Worm (Caenorhabditis elegans): ENCODE data around the gene sri-51.

Gene sri-51

ce11 chrII:3230422-3230821, 31.5 kb upstream of the sri-51 start, which contains the start of gene srh-297:
Gene srh-297 (minus strand): TSS chrII:3230522.
- no peak for TF ChIP-seq nhr-76 (tag; optimal IDR thresholded peaks at IDR 0.05)
- TF ChIP-seq elt-2 (tag; optimal IDR thresholded peaks at IDR 0.05) = no peak
- TF ChIP-seq zag-1 (tag; optimal IDR thresholded peaks at IDR 0.05) = no peak
- no peak for TF ChIP-seq aly-2 (tag; optimal IDR thresholded peaks at IDR 0.05)
- no peak for TF ChIP-seq nhr-25 (tag; optimal IDR thresholded peaks at IDR 0.05)
- no peak for TF ChIP-seq nhr-43 (tag; optimal IDR thresholded peaks at IDR 0.05; ENCODE audit: poor library complexity, severe bottlenecking)
- TF ChIP-seq jun-1 (tag; optimal IDR thresholded peaks at IDR 0.05) = no peak
- no peak for TF ChIP-seq lin-15B (tag; optimal IDR thresholded peaks at IDR 0.05)
- TF ChIP-seq ceh-9 (tag; optimal IDR thresholded peaks at IDR 0.05) = no peak
- no peak for TF ChIP-seq nhr-28 (tag; optimal IDR thresholded peaks at IDR 0.05)
- no peak for TF ChIP-seq nhr-11 (tag; optimal IDR thresholded peaks at IDR 0.05)
- TF ChIP-seq nhr-77 (tag; optimal IDR thresholded peaks at IDR 0.05) = no peak
- TF ChIP-seq snpc-4 (tag; optimal IDR thresholded peaks at IDR 0.05) = no peak
- no peak for TF ChIP-seq fkh-10 (GFP tag; optimal IDR thresholded peaks at IDR 0.05)
- TF ChIP-seq elt-1 (tag; optimal IDR thresholded peaks at IDR 0.05) = no peak
- no peak for TF ChIP-seq elt-3 (tag; optimal IDR thresholded peaks at IDR 0.05)

ce11 chrII:3225780-3226179, 26.9 kb upstream of the sri-51 start, which contains the start of gene ZC239.17:
Gene ZC239.17 (minus strand): TSS chrII:3225880.
- TF ChIP-seq sea-2 (GFP tag; optimal IDR thresholded peaks at IDR 0.05) (no peak), ZK546.5 (tag; optimal IDR thresholded peaks at IDR 0.05) (no peak), unc-62 (GFP tag; optimal IDR thresholded peaks at IDR 0.05) (no peak), ama-1 (optimal IDR thresholded peaks at IDR 0.05) (no peak), ztf-4 (tag; optimal IDR thresholded peaks at IDR 0.05) (no peak), mml-1 (tag; optimal IDR thresholded peaks at IDR 0.05) (no peak), hmg-11 (tag; optimal IDR thresholded peaks at IDR 0.05) (no peak), nhr-11 (tag; optimal IDR thresholded peaks at IDR 0.05) (no peak), tbx-2 (tag; optimal IDR thresholded peaks at IDR 0.05) (no peak), ceh-82 (tag; optimal IDR thresholded peaks at IDR 0.05) (no peak), ceh-16 (tag; optimal IDR thresholded peaks at IDR 0.05) (no peak), skn-1 (tag; optimal IDR thresholded peaks at IDR 0.05) (no peak), lin-39 (tag; optimal IDR thresholded peaks at IDR 0.05) (no peak), egl-27 (tag; optimal IDR thresholded peaks at IDR 0.05) (no peak), nhr-28 (tag; optimal IDR thresholded peaks at IDR 0.05) (no peak)

ce11 chrII:3225200-3225599, 26.3 kb upstream of the sri-51 start, which contains the start of gene ZC239.16:
Gene ZC239.16 (minus strand): TSS chrII:3225319.
- TF ChIP-seq ceh-28 (tag; optimal IDR thresholded peaks at IDR 0.05) (no peak), pqm-1 (tag; optimal IDR thresholded peaks at IDR 0.05) (peak; percentile 55), lin-15B (tag; optimal IDR thresholded peaks at IDR 0.05) (no peak), lsy-12 (tag; optimal IDR thresholded peaks at IDR 0.05) (no peak), elt-2 (tag; optimal IDR thresholded peaks at IDR 0.05) (peak; percentile 73), nhr-77 (tag; optimal IDR thresholded peaks at IDR 0.05) (no peak), unc-39 (tag; optimal IDR thresholded peaks at IDR 0.05) (no peak), ceh-16 (tag; optimal IDR thresholded peaks at IDR 0.05) (no peak), pha-4 (tag; optimal IDR thresholded peaks at IDR 0.05) (peak; percentile 35), elt-3 (tag; optimal IDR thresholded peaks at IDR 0.05) (no peak), fos-1 (tag; optimal IDR thresholded peaks at IDR 0.05) (no peak), nhr-43 (tag; optimal IDR thresholded peaks at IDR 0.05; ENCODE audit: poor library complexity, severe bottlenecking) (no peak)

ce11 chrII:3224631-3225030, 25.7 kb upstream of the sri-51 start, which contains the start of gene ZC239.15:
Gene ZC239.15 (minus strand): TSS chrII:3224731.
- TF ChIP-seq R02D3.7 (tag; optimal IDR thresholded peaks at IDR 0.05) = no peak
- TF ChIP-seq elt-2 (tag; optimal IDR thresholded peaks at IDR 0.05) = peak; percentile 20

- TF ChIP-seq aly-2 (tag; optimal IDR thresholded peaks at IDR 0.05) (no peak), elt-2 (tag; optimal IDR thresholded peaks at IDR 0.05) (peak; percentile 39)
Observed at ce11 chrII:3222686-3223085, 23.8 kb upstream of the sri-51 start, which contains the start of gene ZC239.13. Gene ZC239.13 (minus strand): TSS chrII:3222839.
